Fruit fly (Drosophila melanogaster): ENCODE measurements around the gene CG14696.

DNA sequence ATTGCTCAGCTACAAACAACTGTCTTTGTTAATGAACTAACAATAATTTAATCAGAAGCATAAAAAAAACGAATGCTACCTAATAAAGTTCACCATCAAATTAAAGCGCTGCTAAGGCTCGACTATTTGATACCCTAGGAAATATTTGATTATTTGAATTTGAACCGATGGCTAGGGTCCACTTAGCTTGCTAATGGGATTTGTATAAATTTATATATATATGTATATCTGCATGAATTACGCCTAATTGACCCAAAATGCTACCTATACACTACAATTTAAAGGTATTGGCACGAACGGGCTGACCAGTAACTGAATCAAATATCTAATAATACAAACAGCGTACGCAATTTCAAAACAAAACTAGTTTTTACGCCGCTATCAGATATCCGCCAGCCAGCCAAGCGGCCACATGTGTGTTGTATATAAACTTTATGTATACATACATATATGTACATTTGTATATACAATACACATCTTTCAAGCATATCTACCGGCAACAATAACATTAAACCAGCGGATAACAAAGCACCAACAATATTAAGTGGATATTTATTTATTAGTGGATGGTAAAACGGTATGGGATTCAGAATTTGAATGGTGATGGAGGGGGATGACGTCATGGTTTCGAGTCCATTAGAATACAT, 647 bp downstream of the CG14696 start:
- TF ChIP-seq pan (optimal IDR thresholded peaks at IDR 0.05) (no peak), psq (GFP tag; optimal IDR thresholded peaks at IDR 0.05) (no peak), usp (GFP tag; optimal IDR thresholded peaks at IDR 0.05) (no peak), lola (GFP tag; optimal IDR thresholded peaks at IDR 0.05) (no peak), dsf (GFP tag; optimal IDR thresholded peaks at IDR 0.05; ENCODE audit: borderline replicate concordance) (no peak)

Data from whole organism, wandering third instar larva.